Fruit fly (Drosophila melanogaster) whole organism, adult: Measurements from ENCODE around the gene Etl1.

Source experiments
- CG11617 ChIP-seq: fragments of 200-800 bp; sonication (Bioruptor generic); optimal IDR thresholded peaks from 2 replicates; lab custom pipeline; 2017; ENCODE audit warnings: mild to moderate bottlenecking, missing biosample characterization, missing genetic modification reagents, missing genetic modification characterization
- CG12768 ChIP-seq: fragments of 200-800 bp; sonication (Bioruptor generic); optimal IDR thresholded peaks from 2 replicates; lab custom pipeline; 2017; ENCODE audit warnings: missing biosample characterization, missing genetic modification characterization, mild to moderate bottlenecking, moderate library complexity, missing genetic modification reagents
- CG14711 ChIP-seq: fragments of 200-800 bp; sonication (Bioruptor generic); optimal IDR thresholded peaks from 2 replicates; lab custom pipeline; 2018; ENCODE audit warnings: missing biosample characterization, mild to moderate bottlenecking, missing genetic modification characterization, moderate library complexity
- CG1620 ChIP-seq: fragments of 200-800 bp; sonication (Bioruptor generic); optimal IDR thresholded peaks from 2 replicates; lab custom pipeline; 2016; ENCODE audit warnings: missing biosample characterization, missing genetic modification characterization
- Clk ChIP-seq: fragments of 200-800 bp; sonication (Bioruptor generic); optimal IDR thresholded peaks from 2 replicates; lab custom pipeline; 2017; ENCODE audit warnings: missing biosample characterization, missing genetic modification characterization
- Crg-1 ChIP-seq: fragments of 200-800 bp; sonication (Bioruptor generic); optimal IDR thresholded peaks from 2 replicates; lab custom pipeline; 2016; ENCODE audit warnings: missing biosample characterization, missing genetic modification characterization
- cic ChIP-seq: fragments of 200-800 bp; sonication (Bioruptor generic); optimal IDR thresholded peaks from 2 replicates; lab custom pipeline; 2017; ENCODE audit warnings: missing biosample characterization, mild to moderate bottlenecking, missing genetic modification characterization, moderate library complexity
- kay ChIP-seq: fragments of 200-800 bp; sonication (Bioruptor generic); peaks from one replicate; lab custom pipeline; 2016; ENCODE audit warnings: missing biosample characterization, missing genetic modification characterization, borderline replicate concordance
- ovo ChIP-seq: fragments of 200-800 bp; sonication (Bioruptor generic); optimal IDR thresholded peaks from 2 replicates; lab custom pipeline; 2016; ENCODE audit warnings: missing biosample characterization, missing genetic modification characterization
- pad ChIP-seq: fragments of 200-800 bp; sonication (Bioruptor generic); optimal IDR thresholded peaks from 3 replicates; lab custom pipeline; 2017; ENCODE audit warnings: missing biosample characterization, missing genetic modification characterization, mild to moderate bottlenecking, moderate library complexity, missing genetic modification reagents
- tj ChIP-seq: fragments of 200-800 bp; sonication (Bioruptor generic); optimal IDR thresholded peaks from 3 replicates; lab custom pipeline; 2017; ENCODE audit warnings: missing biosample characterization, mild to moderate bottlenecking, missing genetic modification characterization, moderate library complexity
- toe ChIP-seq: fragments of 200-800 bp; sonication (Bioruptor generic); optimal IDR thresholded peaks from 2 replicates; lab custom pipeline; 2016; ENCODE audit warnings: missing biosample characterization, missing genetic modification characterization

The Etl1 gene

dm6 chr2L:9863479-9863878 lies 48.9 kb downstream of the Etl1 start:
- TF ChIP-seq CG1620 (GFP tag; lab: Kevin White, UChicago) (no peak), kay (no peak), pad (GFP tag; lab: Kevin White, UChicago) (no peak), CG12768 (no peak), CG11617 (GFP tag; lab: Kevin White, UChicago) (no peak), ovo (no peak), toe (GFP tag; lab: Kevin White, UChicago) (no peak), tj (no peak), CG14711 (tag; lab: Kevin White, UChicago) (no peak), Crg-1 (GFP tag; lab: Kevin White, UChicago) (no peak), Clk (no peak)

DNA sequence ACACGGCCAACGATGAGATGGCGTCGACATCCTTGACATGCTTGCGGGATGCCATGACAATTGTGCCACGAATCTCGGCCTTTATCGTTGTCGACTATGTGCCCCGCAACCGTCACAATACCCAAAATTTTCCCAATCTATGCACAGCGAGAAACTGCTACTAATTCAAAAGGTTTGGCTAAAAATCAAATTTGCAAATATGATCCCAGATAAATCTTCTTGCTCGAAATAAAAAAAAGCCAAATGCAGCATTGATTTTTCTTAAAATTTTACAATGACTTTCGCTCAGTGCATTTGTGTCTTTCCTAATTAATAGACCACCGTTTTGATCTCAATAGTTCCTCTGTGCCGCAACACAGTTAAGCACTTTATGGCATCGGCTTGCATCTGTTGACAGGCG lies 49.4 kb downstream of the Etl1 start:
- TF ChIP-seq Clk (no peak), CG11617 (GFP tag; lab: Kevin White, UChicago) (no peak), cic (GFP tag; lab: Kevin White, UChicago) (no peak), Crg-1 (GFP tag; lab: Kevin White, UChicago) (no peak), ovo (no peak)
